Fruit fly (Drosophila melanogaster) whole organism: ENCODE measurements around the gene Lcp65Ag1.

Source experiments
- CG8478 ChIP-seq: fragments of >200 bp; optimal IDR thresholded peaks from 2 replicates; lab custom pipeline; 2018; ENCODE audit warnings: inconsistent platforms
- Dll ChIP-seq: fragments of >200 bp; optimal IDR thresholded peaks from 2 replicates; lab custom pipeline; 2017
- EcR ChIP-seq, 2 experiments: fragments of >200 bp; optimal IDR thresholded peaks; 2 replicates each; lab custom pipeline; 2017; ENCODE audit warnings: missing biosample characterization in 2 of 2, missing genetic modification characterization in 2 of 2, missing genetic modification reagents in 2 of 2
- pan ChIP-seq: fragments of >200 bp; optimal IDR thresholded peaks from 2 replicates; lab custom pipeline; 2017
- psq ChIP-seq: fragments of >200 bp; optimal IDR thresholded peaks from 2 replicates; lab custom pipeline; 2017
- usp ChIP-seq: fragments of >200 bp; optimal IDR thresholded peaks from 2 replicates; lab custom pipeline; 2017; ENCODE audit warnings: missing biosample characterization, missing genetic modification characterization, mixed read lengths

- TF ChIP-seq pan (lab: Kevin White, UChicago), result no peak
- no peak for TF ChIP-seq usp (GFP tag; lab: Kevin White, UChicago)
- no peak for TF ChIP-seq EcR (GFP tag; optimal IDR thresholded peaks at IDR 0.05; lab: Kevin White, UChicago)
- no peak for TF ChIP-seq Dll (lab: Kevin White, UChicago)
- TF ChIP-seq psq, result no peak
- no peak for TF ChIP-seq CG8478 (lab: Kevin White, UChicago)
These were observed 2.9 kb upstream of the Lcp65Ag1 start, which contains the start of gene Lcp65Ae for dm6 chr3L:6138018-6138417.
